Fruit fly (Drosophila melanogaster) whole organism, embryonic: ENCODE measurements around the gene Tsc1.

Experiments
- Antp ChIP-seq: fragments of 200-800 bp; sonication (Bioruptor generic); optimal IDR thresholded peaks from 3 replicates; lab custom pipeline; 2016; ENCODE audit warnings: missing biosample characterization, missing genetic modification characterization
- Asciz ChIP-seq: fragments of 200-800 bp; sonication (Bioruptor generic); optimal IDR thresholded peaks from 2 replicates; lab custom pipeline; 2017; ENCODE audit warnings: missing biosample characterization, mild to moderate bottlenecking, missing genetic modification characterization, missing genetic modification reagents
- Awh ChIP-seq: fragments of 200-800 bp; sonication (Bioruptor generic); IDR thresholded peaks from 2 replicates; pipeline ENCODE4, ENCODE4 v1.3.6; 2022; ENCODE audit warnings: missing biosample characterization, missing genetic modification characterization
- CG10431 ChIP-seq: fragments of 200-800 bp; sonication (Bioruptor generic); optimal IDR thresholded peaks from 3 replicates; lab custom pipeline; 2018; ENCODE audit warnings: missing biosample characterization, mild to moderate bottlenecking, missing genetic modification characterization
- CG11504 ChIP-seq: fragments of 200-800 bp; sonication (Bioruptor generic); optimal IDR thresholded peaks from 3 replicates; lab custom pipeline; 2019; ENCODE audit warnings: missing biosample characterization, mild to moderate bottlenecking, missing genetic modification characterization, moderate library complexity
- CG12071 ChIP-seq: fragments of 200-800 bp; sonication (Bioruptor generic); optimal IDR thresholded peaks from 3 replicates; lab custom pipeline; 2018; ENCODE audit warnings: missing biosample characterization, mild to moderate bottlenecking, missing genetic modification characterization
- CG12104 ChIP-seq: fragments of 200-800 bp; sonication (Bioruptor generic); optimal IDR thresholded peaks from 3 replicates; lab custom pipeline; 2016; ENCODE audit warnings: missing biosample characterization, missing genetic modification characterization
- CG12942 ChIP-seq: fragments of 200-800 bp; sonication (Bioruptor generic); optimal IDR thresholded peaks from 3 replicates; lab custom pipeline; 2016; ENCODE audit warnings: missing biosample characterization, missing genetic modification characterization
- CG13624 ChIP-seq: fragments of 200-800 bp; sonication (Bioruptor generic); optimal IDR thresholded peaks from 2 replicates; lab custom pipeline; 2016; ENCODE audit warnings: missing biosample characterization, missing genetic modification characterization
- CG1529 ChIP-seq: fragments of 200-800 bp; sonication (Bioruptor generic); optimal IDR thresholded peaks from 3 replicates; lab custom pipeline; 2018; ENCODE audit warnings: missing biosample characterization, missing genetic modification characterization
- CG30403 ChIP-seq: fragments of 200-800 bp; sonication (Bioruptor generic); optimal IDR thresholded peaks from 3 replicates; lab custom pipeline; 2016; ENCODE audit warnings: missing biosample characterization, missing genetic modification characterization
- CG32772 ChIP-seq: fragments of 200-800 bp; sonication (Bioruptor generic); IDR thresholded peaks from 2 replicates; pipeline ENCODE4 v1.3.6; 2022; ENCODE audit warnings: missing biosample characterization, missing genetic modification characterization
- CG5245 ChIP-seq: fragments of 200-800 bp; sonication (Bioruptor generic); optimal IDR thresholded peaks from 3 replicates; lab custom pipeline; 2016; ENCODE audit warnings: missing biosample characterization, missing genetic modification characterization
- CG6765 ChIP-seq: fragments of 200-800 bp; sonication (Bioruptor generic); optimal IDR thresholded peaks from 3 replicates; lab custom pipeline; 2017; ENCODE audit warnings: missing biosample characterization, mild to moderate bottlenecking, missing genetic modification characterization
- CG7271 ChIP-seq: fragments of 200-800 bp; sonication (Bioruptor generic); optimal IDR thresholded peaks from 2 replicates; lab custom pipeline; 2018; ENCODE audit warnings: missing biosample characterization, mild to moderate bottlenecking, missing genetic modification characterization, moderate library complexity
- CG7357 ChIP-seq: fragments of 200-800 bp; sonication (Bioruptor generic); IDR thresholded peaks from 3 replicates; pipeline ENCODE4 v1.3.6; 2022; ENCODE audit warnings: missing biosample characterization, missing genetic modification characterization
- CG7556 ChIP-seq: fragments of 200-800 bp; sonication (Bioruptor generic); optimal IDR thresholded peaks from 2 replicates; lab custom pipeline; 2017; ENCODE audit warnings: missing biosample characterization, mild to moderate bottlenecking, missing genetic modification characterization
- CG9215 ChIP-seq: fragments of 200-800 bp; sonication (Bioruptor generic); IDR thresholded peaks from 2 replicates; pipeline ENCODE4 v1.3.6; 2022; ENCODE audit warnings: missing biosample characterization, missing genetic modification characterization
- CoRest ChIP-seq: fragments of 200-800 bp; sonication (Bioruptor generic); optimal IDR thresholded peaks from 3 replicates; lab custom pipeline; 2018; ENCODE audit warnings: missing biosample characterization, mild to moderate bottlenecking, missing genetic modification characterization, moderate library complexity
- D ChIP-seq, 2 experiments: fragments of 200-800 bp in 1 of 2; fragments of >200 bp in 1 of 2; sonication (Bioruptor generic) in 1 of 2; optimal IDR thresholded peaks; 2 replicates in 1 of 2; 3 replicates in 1 of 2; lab custom pipeline; 2017; ENCODE audit warnings: mild to moderate bottlenecking in 1 of 2, missing biosample characterization in 1 of 2, missing genetic modification characterization in 1 of 2, missing genetic modification reagents in 1 of 2
- Drgx ChIP-seq: fragments of 200-800 bp; sonication (Bioruptor generic); IDR thresholded peaks from 2 replicates; pipeline ENCODE4 v1.3.6; 2022; ENCODE audit warnings: missing biosample characterization, missing genetic modification characterization
- E2f2 ChIP-seq: fragments of 200-800 bp; sonication (Bioruptor generic); IDR thresholded peaks from 2 replicates; pipeline ENCODE4 v1.3.6; 2022; ENCODE audit warnings: missing biosample characterization, missing genetic modification characterization
- Eip74EF ChIP-seq, 2 experiments: fragments of 200-800 bp in 1 of 2; fragments of >200 bp in 1 of 2; sonication (Bioruptor generic) in 1 of 2; optimal IDR thresholded peaks; 2 replicates each; lab custom pipeline; 2017 to 2019; ENCODE audit warnings: missing biosample characterization in 2 of 2, missing genetic modification characterization in 2 of 2, mild to moderate bottlenecking in 1 of 2, moderate library complexity in 1 of 2
- Sry-β ChIP-seq: fragments of 200-800 bp; sonication (Bioruptor generic); optimal IDR thresholded peaks from 2 replicates; lab custom pipeline; 2018; ENCODE audit warnings: missing biosample characterization, mild to moderate bottlenecking, missing genetic modification characterization, moderate library complexity
- ato ChIP-seq: fragments of 200-800 bp; sonication (Bioruptor generic); IDR thresholded peaks from 2 replicates; pipeline ENCODE4 v1.3.6; 2022; ENCODE audit warnings: missing biosample characterization, missing genetic modification characterization; ENCODE audit not compliant: partially characterized antibody
- bowl ChIP-seq: fragments of 200-800 bp; sonication (Bioruptor generic); IDR thresholded peaks from 2 replicates; pipeline ENCODE4 v1.3.6; 2022; ENCODE audit warnings: missing biosample characterization, missing genetic modification characterization
- ci ChIP-seq: fragments of 200-800 bp; sonication (Bioruptor generic); IDR thresholded peaks from 3 replicates; pipeline ENCODE4 v1.3.6; 2022; ENCODE audit warnings: missing biosample characterization, missing genetic modification characterization
- crol ChIP-seq: fragments of 200-800 bp; sonication (Bioruptor generic); IDR thresholded peaks from 2 replicates; pipeline ENCODE4 v1.3.6; 2022; ENCODE audit warnings: missing biosample characterization, missing genetic modification characterization
- dpn ChIP-seq, 2 experiments: fragments of 200-800 bp; sonication (Bioruptor generic); optimal IDR thresholded peaks; 3 replicates each; lab custom pipeline; 2016; ENCODE audit warnings: missing biosample characterization in 2 of 2, missing genetic modification characterization in 2 of 2
- esg ChIP-seq: fragments of 200-800 bp; sonication (Bioruptor generic); conservative IDR thresholded peaks from 2 replicates; pipeline ENCODE4 v1.3.6; 2022; ENCODE audit warnings: missing biosample characterization, missing genetic modification characterization
- eve ChIP-seq, 2 experiments: fragments of >200 bp; optimal IDR thresholded peaks; 2 replicates each; lab custom pipeline; 2017; ENCODE audit warnings: missing biosample characterization in 2 of 2, missing genetic modification characterization in 2 of 2
- fd64A ChIP-seq: fragments of 200-800 bp; sonication (Bioruptor generic); optimal IDR thresholded peaks from 3 replicates; lab custom pipeline; 2018; ENCODE audit warnings: missing biosample characterization, mild to moderate bottlenecking, missing genetic modification characterization
- fu2 ChIP-seq: fragments of 200-800 bp; sonication (Bioruptor generic); optimal IDR thresholded peaks from 2 replicates; lab custom pipeline; 2016; ENCODE audit warnings: missing biosample characterization, missing genetic modification characterization
- gcm ChIP-seq: fragments of 200-800 bp; sonication (Bioruptor generic); optimal IDR thresholded peaks from 2 replicates; lab custom pipeline; 2019; ENCODE audit warnings: missing biosample characterization, mild to moderate bottlenecking, missing genetic modification characterization, moderate library complexity
- gsb ChIP-seq: fragments of 200-800 bp; sonication (Bioruptor generic); IDR thresholded peaks from 2 replicates; pipeline ENCODE4 v1.3.6; 2022; ENCODE audit warnings: missing biosample characterization, missing genetic modification characterization
- ham ChIP-seq: fragments of 200-800 bp; sonication (Bioruptor generic); IDR thresholded peaks from 2 replicates; pipeline ENCODE4 v1.3.6; 2022; ENCODE audit warnings: missing biosample characterization, missing genetic modification characterization
- hbn ChIP-seq: fragments of 200-800 bp; sonication (Bioruptor generic); IDR thresholded peaks from 2 replicates; pipeline ENCODE4 v1.3.6; 2022; ENCODE audit warnings: missing biosample characterization, missing genetic modification characterization; ENCODE audit not compliant: partially characterized antibody
- jigr1 ChIP-seq: fragments of 200-800 bp; sonication (Bioruptor generic); IDR thresholded peaks from 3 replicates; pipeline ENCODE4 v1.3.6; 2022; ENCODE audit warnings: missing biosample characterization, missing genetic modification characterization
- nau ChIP-seq: fragments of 200-800 bp; sonication (Bioruptor generic); optimal IDR thresholded peaks from 3 replicates; lab custom pipeline; 2017; ENCODE audit warnings: missing biosample characterization, mild to moderate bottlenecking, missing genetic modification characterization, missing genetic modification reagents
- nerfin-2 ChIP-seq: fragments of 200-800 bp; sonication (Bioruptor generic); IDR thresholded peaks from 2 replicates; pipeline ENCODE4 v1.3.6; 2022; ENCODE audit warnings: missing biosample characterization, missing genetic modification characterization; ENCODE audit not compliant: partially characterized antibody
- nmo ChIP-seq: fragments of 200-800 bp; sonication (Bioruptor generic); optimal IDR thresholded peaks from 2 replicates; lab custom pipeline; 2018; ENCODE audit warnings: missing biosample characterization, mild to moderate bottlenecking, missing genetic modification characterization, moderate library complexity
- odd ChIP-seq: fragments of 200-800 bp; sonication (Bioruptor generic); optimal IDR thresholded peaks from 2 replicates; lab custom pipeline; 2017; ENCODE audit warnings: missing biosample characterization, mild to moderate bottlenecking, missing genetic modification characterization
- onecut ChIP-seq: fragments of 200-800 bp; sonication (Bioruptor generic); IDR thresholded peaks from 2 replicates; pipeline ENCODE4 v1.3.6; 2022; ENCODE audit warnings: missing biosample characterization, missing genetic modification characterization
- otp ChIP-seq: fragments of 200-800 bp; sonication (Bioruptor generic); IDR thresholded peaks from 3 replicates; pipeline ENCODE4, ENCODE4 v1.3.6; 2022; ENCODE audit warnings: missing biosample characterization, missing genetic modification characterization
- ssp ChIP-seq: fragments of 200-800 bp; sonication (Bioruptor generic); IDR thresholded peaks from 2 replicates; pipeline ENCODE4 v1.3.6; 2022; ENCODE audit warnings: missing biosample characterization, missing genetic modification characterization
- zen ChIP-seq: fragments of 200-800 bp; sonication (Bioruptor generic); optimal IDR thresholded peaks from 3 replicates; lab custom pipeline; 2018; ENCODE audit warnings: missing biosample characterization, mild to moderate bottlenecking, missing genetic modification characterization, moderate library complexity
- zf30C ChIP-seq: fragments of 200-800 bp; sonication (Bioruptor generic); optimal IDR thresholded peaks from 3 replicates; lab custom pipeline; 2018; ENCODE audit warnings: missing biosample characterization, mild to moderate bottlenecking, missing genetic modification characterization
- zfh2 ChIP-seq: fragments of 200-800 bp; sonication (Bioruptor generic); optimal IDR thresholded peaks from 2 replicates; lab custom pipeline; 2016; ENCODE audit warnings: missing biosample characterization, missing genetic modification characterization

Tsc1 gene

DNA sequence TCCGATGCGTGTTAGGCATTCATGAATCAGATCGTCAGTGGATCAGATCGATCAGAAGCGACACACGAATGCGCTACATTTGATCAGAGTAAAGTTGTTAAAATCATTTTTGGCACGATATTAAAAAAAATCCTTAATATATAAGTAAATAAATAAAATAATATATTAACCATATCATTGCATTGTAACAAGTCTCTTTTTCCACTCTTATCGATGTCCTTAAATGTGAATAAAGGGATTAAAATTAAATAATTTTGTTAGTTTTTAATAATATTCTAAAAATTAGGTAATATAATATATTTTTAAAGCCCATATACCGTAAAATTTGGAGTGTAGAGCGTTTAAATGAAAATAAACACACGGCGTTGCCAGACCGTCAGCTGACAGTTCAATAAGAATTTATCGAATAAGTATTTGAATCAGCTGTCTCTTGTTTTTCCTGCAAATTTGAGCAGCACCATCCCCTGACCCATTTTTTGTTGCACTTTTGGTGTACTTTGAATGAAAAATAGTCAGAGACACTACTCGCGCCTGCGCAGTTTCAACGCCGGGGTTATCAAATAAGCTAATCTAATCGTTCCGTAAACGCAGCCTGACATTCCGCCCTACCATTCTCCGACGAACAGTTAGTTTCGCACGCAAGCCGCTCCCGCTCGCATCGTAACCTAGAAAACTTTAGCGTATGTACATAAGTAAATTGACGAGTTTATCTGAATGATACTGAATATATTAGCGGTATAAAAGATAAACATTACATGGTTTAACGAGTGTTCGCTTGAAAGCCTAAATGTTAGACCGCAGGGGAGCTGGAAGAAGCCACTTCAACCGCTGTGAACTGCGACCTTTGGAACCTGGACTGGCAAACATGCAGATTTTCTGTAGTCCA is 22.1 kb downstream of the Tsc1 start, which contains the start of the genes p38a and CG6178 (continued):
- TF ChIP-seq eve (GFP tag; optimal IDR thresholded peaks at IDR 0.05; lab: Kevin White, UChicago) (no peak), Awh (GFP tag; lab: Robert Waterston, UW) (peak; percentile 96), D (optimal IDR thresholded peaks at IDR 0.05; lab: Kevin White, UChicago) (no peak), D (GFP tag; optimal IDR thresholded peaks at IDR 0.05; lab: Kevin White, UChicago) (peak; percentile 95), zfh2 (peak; percentile 86), Asciz (peak; percentile 97), bowl (peak; percentile 90), gsb (GFP tag; lab: Robert Waterston, UW) (peak; percentile 93), ham (peak; percentile 90), jigr1 (GFP tag; lab: Robert Waterston, UW) (peak; percentile 91; the same call in 2 of the 3 replicates), Drgx (GFP tag; lab: Robert Waterston, UW) (peak; percentile 98), CG12071 (GFP tag; lab: Kevin White, UChicago) (peak; percentile 85), CG12104 (GFP tag; lab: Kevin White, UChicago) (peak; percentile 94), CG1529 (GFP tag; lab: Kevin White, UChicago) (peak; percentile 80), CoRest (tag; lab: Kevin White, UChicago) (peak; percentile 99), CG10431 (GFP tag; lab: Kevin White, UChicago) (peak; percentile 83), zf30C (GFP tag; lab: Kevin White, UChicago) (no peak), CG32772 (peak; percentile 97), CG11504 (tag; lab: Kevin White, UChicago) (peak; percentile 98), CG9215 (GFP tag; lab: Robert Waterston, UW) (peak; percentile 96), ato (no peak), nerfin-2 (GFP tag; lab: Robert Waterston, UW) (no peak), nmo (GFP tag; lab: Kevin White, UChicago) (peak; percentile 99), fd64A (GFP tag; lab: Kevin White, UChicago) (peak; percentile 55), CG7556 (GFP tag; lab: Kevin White, UChicago) (peak; percentile 97), Sry-β (GFP tag; lab: Kevin White, UChicago) (peak; percentile 54), onecut (GFP tag; lab: Robert Waterston, UW) (peak; percentile 81), ci (GFP tag; lab: Robert Waterston, UW) (peak; percentile 89), zen (tag; lab: Kevin White, UChicago) (peak; percentile 93), crol (peak; percentile 57), CG7357 (GFP tag; lab: Robert Waterston, UW) (peak; percentile 94), ssp (peak; percentile 91), Eip74EF (GFP tag; optimal IDR thresholded peaks at IDR 0.05; lab: Kevin White, UChicago) (peak in 1 of 2 experiments; percentile 97), gcm (GFP tag; lab: Kevin White, UChicago) (peak; percentile 98), CG30403 (GFP tag; lab: Kevin White, UChicago) (peak; percentile 95), CG5245 (peak; percentile 82), hbn (no peak), CG13624 (GFP tag; lab: Kevin White, UChicago) (peak; percentile 56), fu2 (GFP tag; lab: Kevin White, UChicago) (peak; percentile 62), CG7271 (tag; lab: Kevin White, UChicago) (peak; percentile 52), Antp (GFP tag; lab: Kevin White, UChicago) (peak; percentile 51), odd (peak; percentile 96), E2f2 (peak; percentile 82), CG12942 (peak; percentile 95), CG6765 (GFP tag; lab: Kevin White, UChicago) (peak; percentile 95), nau (no peak), esg (GFP tag; lab: Robert Waterston, UW) (peak; percentile 97), dpn (GFP tag; optimal IDR thresholded peaks at IDR 0.05; lab: Kevin White, UChicago) (peak; percentile 51 to 94), otp (peak; percentile 79)
